Worm (Caenorhabditis elegans): ENCODE results near the gene F16G10.5.

Gene F16G10.5

DNA sequence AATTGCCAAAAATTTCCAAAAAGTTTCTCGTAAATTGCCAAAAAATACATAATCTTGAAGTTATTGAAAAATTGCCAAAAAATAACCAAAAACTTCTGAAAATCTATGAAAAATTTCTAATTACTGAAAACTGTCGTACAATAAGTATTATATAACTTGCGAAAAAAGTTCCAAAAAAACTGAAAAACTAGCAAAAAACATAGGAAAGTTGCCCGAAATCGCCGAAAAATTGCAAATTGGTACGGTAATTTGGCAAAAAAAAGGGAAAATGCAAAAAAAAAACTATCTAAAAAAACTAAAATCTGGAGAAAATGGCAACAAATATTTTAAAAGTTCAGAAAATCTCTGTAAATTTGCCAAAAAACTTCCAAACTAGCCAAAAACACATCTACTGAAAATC, 25.6 kb upstream of the F16G10.5 start, which contains the start of gene enri-1:
Gene enri-1, minus strand, starts transcription at position 101 of the 400 bp plus-strand sequence.
- TF ChIP-seq sea-2 (GFP tag; optimal IDR thresholded peaks at IDR 0.05): no peak
- TF ChIP-seq ceh-9 (tag; optimal IDR thresholded peaks at IDR 0.05): no peak
- no peak for TF ChIP-seq tbx-2 (tag; optimal IDR thresholded peaks at IDR 0.05)
- no peak for TF ChIP-seq daf-12 (tag; optimal IDR thresholded peaks at IDR 0.05)
- TF ChIP-seq snpc-4 (tag; optimal IDR thresholded peaks at IDR 0.05): no peak
- no peak for TF ChIP-seq ztf-11 (tag; optimal IDR thresholded peaks at IDR 0.05)
- TF ChIP-seq R02D3.7 (tag; optimal IDR thresholded peaks at IDR 0.05): no peak
- TF ChIP-seq nhr-12 (tag; optimal IDR thresholded peaks at IDR 0.05): no peak
- TF ChIP-seq nhr-237 (tag; optimal IDR thresholded peaks at IDR 0.05): no peak
- TF ChIP-seq pqm-1 (tag; optimal IDR thresholded peaks at IDR 0.05): no peak
- TF ChIP-seq ceh-82 (tag; optimal IDR thresholded peaks at IDR 0.05): no peak
- no peak for TF ChIP-seq fkh-2 (tag; optimal IDR thresholded peaks at IDR 0.05)
- TF ChIP-seq nhr-76 (tag; optimal IDR thresholded peaks at IDR 0.05): no peak
- TF ChIP-seq egl-27 (tag; optimal IDR thresholded peaks at IDR 0.05): no peak
- no peak for TF ChIP-seq nhr-25 (tag; optimal IDR thresholded peaks at IDR 0.05)

DNA sequence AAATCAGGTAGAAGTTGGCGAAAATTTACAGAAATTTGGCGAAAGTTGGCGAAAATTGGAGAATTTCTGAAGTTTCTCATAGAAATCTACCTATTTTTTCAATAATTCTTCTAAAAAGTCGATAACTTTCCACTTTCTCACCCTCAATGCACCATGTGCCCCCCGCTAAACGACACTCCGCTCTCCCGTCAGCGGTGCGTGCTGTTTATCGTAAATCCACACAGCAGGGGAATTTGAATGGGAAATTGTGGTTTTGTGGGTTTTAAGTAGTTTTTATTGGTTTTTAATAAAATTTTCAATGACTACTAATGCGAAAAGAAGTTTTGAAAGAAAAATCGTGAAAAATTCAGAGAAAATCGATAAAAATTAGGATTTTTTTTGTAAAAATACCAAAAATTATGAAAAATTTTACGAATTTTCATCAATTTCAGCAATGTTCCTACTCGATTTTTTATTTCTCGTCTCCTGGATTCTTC, 25.1 kb upstream of the F16G10.5 start, which contains the start of gene F43C11.6:
Gene F43C11.6, plus strand, starts transcription at position 426 of the 476 bp plus-strand sequence.
- TF ChIP-seq nhr-23 (tag; optimal IDR thresholded peaks at IDR 0.05): peak; percentile 9
- peak; percentile 59 for TF ChIP-seq pha-4 (tag; optimal IDR thresholded peaks at IDR 0.05)
- no peak for TF ChIP-seq snpc-4 (tag; optimal IDR thresholded peaks at IDR 0.05)
- no peak for TF ChIP-seq nhr-237 (tag; optimal IDR thresholded peaks at IDR 0.05)
- TF ChIP-seq elt-2 (tag; optimal IDR thresholded peaks at IDR 0.05): peak; percentile 21
- no peak for TF ChIP-seq tbx-2 (tag; optimal IDR thresholded peaks at IDR 0.05)
- TF ChIP-seq lin-39 (tag; optimal IDR thresholded peaks at IDR 0.05): peak; percentile 37
- TF ChIP-seq daf-12 (tag; optimal IDR thresholded peaks at IDR 0.05): no peak
- TF ChIP-seq egl-5 (tag; optimal IDR thresholded peaks at IDR 0.05): peak; percentile 21
- TF ChIP-seq fkh-2 (tag; optimal IDR thresholded peaks at IDR 0.05): no peak
- peak; percentile 51 for TF ChIP-seq nfya-1 (tag; optimal IDR thresholded peaks at IDR 0.05; ENCODE audit: insufficient read depth)
- TF ChIP-seq R02D3.7 (tag; optimal IDR thresholded peaks at IDR 0.05): peak; percentile 87
- TF ChIP-seq nhr-11 (tag; optimal IDR thresholded peaks at IDR 0.05): no peak
- peak; percentile 63 for TF ChIP-seq lin-15B (tag; optimal IDR thresholded peaks at IDR 0.05)
- TF ChIP-seq nhr-28 (tag; optimal IDR thresholded peaks at IDR 0.05): no peak
- no peak for TF ChIP-seq ama-1 (optimal IDR thresholded peaks at IDR 0.05)

DNA sequence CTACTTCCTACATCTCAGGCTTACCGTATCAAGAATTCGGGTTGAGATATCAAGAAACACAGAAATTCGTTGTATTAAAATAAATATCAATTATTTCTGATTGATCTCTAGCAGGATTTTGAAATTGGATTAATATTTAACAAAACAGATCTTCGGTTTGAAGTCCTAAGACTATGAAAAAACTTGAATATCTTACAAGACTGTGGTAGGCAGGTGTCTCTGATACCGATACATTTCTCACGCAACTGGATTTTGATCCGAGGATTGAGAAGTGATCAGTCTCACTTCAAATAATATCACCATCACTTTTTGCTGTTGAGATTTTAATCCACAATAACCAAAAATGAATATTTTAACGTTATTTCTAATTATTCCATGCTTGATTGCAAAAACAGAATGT, 20.4 kb upstream of the F16G10.5 start, which contains the start of gene F43C11.4:
Gene F43C11.4, plus strand, starts transcription at position 301 of the 400 bp plus-strand sequence.
- TF ChIP-seq ztf-4 (tag; optimal IDR thresholded peaks at IDR 0.05) (no peak), ama-1 (optimal IDR thresholded peaks at IDR 0.05) (no peak), elt-1 (tag; optimal IDR thresholded peaks at IDR 0.05) (no peak), nhr-43 (tag; optimal IDR thresholded peaks at IDR 0.05; ENCODE audit: poor library complexity, severe bottlenecking) (no peak), unc-39 (tag; optimal IDR thresholded peaks at IDR 0.05) (no peak), lin-39 (tag; optimal IDR thresholded peaks at IDR 0.05) (no peak), aly-2 (tag; optimal IDR thresholded peaks at IDR 0.05) (no peak), tbx-2 (tag; optimal IDR thresholded peaks at IDR 0.05) (no peak), sea-2 (GFP tag; optimal IDR thresholded peaks at IDR 0.05) (no peak), mml-1 (tag; optimal IDR thresholded peaks at IDR 0.05) (no peak), nhr-237 (tag; optimal IDR thresholded peaks at IDR 0.05) (no peak), nfya-1 (tag; optimal IDR thresholded peaks at IDR 0.05; ENCODE audit: insufficient read depth) (no peak), lin-15B (tag; optimal IDR thresholded peaks at IDR 0.05) (no peak), pha-4 (tag; optimal IDR thresholded peaks at IDR 0.05) (no peak), daf-12 (tag; optimal IDR thresholded peaks at IDR 0.05) (no peak), zag-1 (tag; optimal IDR thresholded peaks at IDR 0.05) (no peak), ceh-28 (tag; optimal IDR thresholded peaks at IDR 0.05) (no peak), ztf-11 (tag; optimal IDR thresholded peaks at IDR 0.05) (no peak), hmg-11 (tag; optimal IDR thresholded peaks at IDR 0.05) (no peak)

DNA sequence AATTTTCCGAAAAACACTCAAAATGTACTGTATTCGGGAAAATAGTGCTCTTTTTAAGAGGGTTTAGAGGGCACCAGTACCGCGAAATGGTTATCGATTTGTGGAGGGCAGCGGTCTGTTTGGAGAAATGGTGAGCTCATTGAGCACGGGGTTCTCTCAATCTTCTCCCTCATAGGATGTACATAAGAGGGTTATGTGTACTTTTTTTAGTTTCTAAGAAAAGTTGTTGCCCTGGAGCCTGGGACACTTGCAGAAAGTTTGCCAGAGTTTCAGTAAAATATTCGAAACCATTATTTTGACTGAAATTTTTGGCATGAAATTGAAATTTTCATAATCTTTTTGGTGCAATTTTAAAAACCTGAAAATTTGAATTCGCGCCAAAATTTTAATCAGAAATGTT, 14.6 kb upstream of the F16G10.5 start, which contains the start of gene F43C11.10:
Gene F43C11.10, minus strand, starts transcription at position 101 of the 400 bp plus-strand sequence.
- TF ChIP-seq eor-1 (tag; optimal IDR thresholded peaks at IDR 0.05) (no peak), fos-1 (tag; optimal IDR thresholded peaks at IDR 0.05) (no peak), mml-1 (tag; optimal IDR thresholded peaks at IDR 0.05) (no peak), nhr-25 (tag; optimal IDR thresholded peaks at IDR 0.05) (no peak), nfya-1 (tag; optimal IDR thresholded peaks at IDR 0.05; ENCODE audit: insufficient read depth) (no peak), aly-2 (tag; optimal IDR thresholded peaks at IDR 0.05) (no peak), ztf-4 (tag; optimal IDR thresholded peaks at IDR 0.05) (no peak), jun-1 (tag; optimal IDR thresholded peaks at IDR 0.05) (no peak), mdl-1 (tag; optimal IDR thresholded peaks at IDR 0.05) (no peak), fkh-2 (tag; optimal IDR thresholded peaks at IDR 0.05) (no peak), hmg-11 (tag; optimal IDR thresholded peaks at IDR 0.05) (no peak), nhr-11 (tag; optimal IDR thresholded peaks at IDR 0.05) (no peak), elt-3 (tag; optimal IDR thresholded peaks at IDR 0.05) (no peak), fkh-10 (GFP tag; optimal IDR thresholded peaks at IDR 0.05) (no peak), ceh-28 (tag; optimal IDR thresholded peaks at IDR 0.05) (no peak), lin-39 (tag; optimal IDR thresholded peaks at IDR 0.05) (no peak), nhr-43 (tag; optimal IDR thresholded peaks at IDR 0.05; ENCODE audit: poor library complexity, severe bottlenecking) (no peak)

Measured in whole organism, L3 larva.